Worm (Caenorhabditis elegans) whole organism, midembryonic: ENCODE results near the gene F35F10.14.

Experiments used
- cog-1 ChIP-seq: sonication (generic microtip); optimal IDR thresholded peaks from 2 replicates; lab custom pipeline; 2016; ENCODE audit warnings: missing genetic modification characterization, missing compliant biosample characterization
- tab-1 ChIP-seq: fragments of 200-800 bp; sonication (Bioruptor generic); IDR thresholded peaks from 2 replicates; pipeline ENCODE4 v1.3.6; 2022; ENCODE audit warnings: missing genetic modification characterization, missing compliant biosample characterization

DNA sequence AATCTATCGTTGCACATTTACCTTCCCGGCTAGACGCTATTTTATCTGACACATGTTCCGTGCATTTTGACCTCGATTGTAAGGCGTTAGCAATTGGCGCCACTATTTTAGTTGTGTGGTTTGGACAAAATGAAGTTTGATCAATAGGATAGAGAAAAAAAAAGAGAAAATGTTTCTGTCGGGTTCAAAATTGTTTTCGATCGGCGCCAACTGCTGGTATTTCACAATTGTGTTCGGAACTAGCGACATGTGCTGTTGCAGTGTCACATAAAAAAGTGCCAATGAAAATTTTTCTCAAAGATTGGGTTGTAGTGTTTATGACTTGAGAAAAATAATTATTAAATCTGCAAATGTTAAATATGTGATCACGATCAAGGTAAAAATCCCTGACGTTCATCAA is 40.8 kb downstream of the F35F10.14 start:
- TF ChIP-seq cog-1 (tag; lab: Kevin White, UChicago) (no peak), tab-1 (GFP tag; lab: Robert Waterston, UW) (no peak)
